Worm (Caenorhabditis elegans): ENCODE data around the gene srlf-1.

ce11 chrII:7773427-7773993 is 16.9 kb upstream of the srlf-1 start:
- TF ChIP-seq pqm-1 (tag; optimal IDR thresholded peaks at IDR 0.05) (no peak), pha-2 (tag; optimal IDR thresholded peaks at IDR 0.05) (no peak), ceh-34 (tag; optimal IDR thresholded peaks at IDR 0.05) (no peak), ceh-9 (tag; optimal IDR thresholded peaks at IDR 0.05) (no peak), hlh-8 (tag; optimal IDR thresholded peaks at IDR 0.05) (no peak), K02D7.2 (tag; optimal IDR thresholded peaks at IDR 0.05) (no peak)
